Fruit fly (Drosophila melanogaster) Kc167 (cell line): Measurements from ENCODE around the gene ct.

Source experiments
- Myc ChIP-seq: fragments of >200 bp; optimal IDR thresholded peaks from 2 replicates; lab custom pipeline; 2017; ENCODE audit warnings: missing external identifiers
- Sin3A ChIP-seq: fragments of >200 bp; optimal IDR thresholded peaks from 2 replicates; lab custom pipeline; 2018; ENCODE audit warnings: missing external identifiers
- h ChIP-seq: fragments of >200 bp; optimal IDR thresholded peaks from 3 replicates; lab custom pipeline; 2018; ENCODE audit warnings: missing external identifiers
- psq ChIP-seq: fragments of >200 bp; optimal IDR thresholded peaks from 2 replicates; lab custom pipeline; 2017; ENCODE audit warnings: missing external identifiers
- ttk ChIP-seq: sonication (Bioruptor generic); optimal IDR thresholded peaks from 2 replicates; lab custom pipeline; 2017; ENCODE audit warnings: missing external identifiers

- TF ChIP-seq Myc (lab: Kevin White, UChicago) (no peak), psq (no peak), Sin3A (lab: Kevin White, UChicago) (no peak), ttk (lab: Kevin White, UChicago) (no peak), h (no peak)
Observed at dm6 chrX:7707350-7708241, 99.4 kb downstream of the ct start.
